Worm (Caenorhabditis elegans) whole organism, L3 larva: ENCODE data around the gene fbxa-84.

Experiments
- R02D3.7 ChIP-seq: fragments of 150-350 bp; optimal IDR thresholded peaks from 2 replicates; lab custom pipeline; 2014; ENCODE audit warnings: missing biosample characterization, missing genetic modification characterization
- aly-2 ChIP-seq: fragments of 150-350 bp; optimal IDR thresholded peaks from 2 replicates; lab custom pipeline; 2014; ENCODE audit warnings: missing biosample characterization, missing genetic modification characterization
- ama-1 ChIP-seq: fragments of 150-350 bp; optimal IDR thresholded peaks from 2 replicates; lab custom pipeline; 2018
- ceh-16 ChIP-seq: sonication (generic microtip); optimal IDR thresholded peaks from 2 replicates; lab custom pipeline; 2017; ENCODE audit warnings: missing biosample characterization, missing genetic modification characterization
- ceh-28 ChIP-seq: fragments of 150-350 bp; optimal IDR thresholded peaks from 2 replicates; lab custom pipeline; 2014; ENCODE audit warnings: missing biosample characterization, missing genetic modification reagents, missing genetic modification characterization
- ceh-82 ChIP-seq: fragments of 150-350 bp; optimal IDR thresholded peaks from 2 replicates; lab custom pipeline; 2014; ENCODE audit warnings: missing biosample characterization, missing genetic modification characterization
- daf-12 ChIP-seq: fragments of 150-350 bp; optimal IDR thresholded peaks from 2 replicates; lab custom pipeline; 2014; ENCODE audit warnings: missing biosample characterization, missing genetic modification reagents, missing genetic modification characterization
- egl-27 ChIP-seq: sonication (generic microtip); optimal IDR thresholded peaks from 4 replicates; lab custom pipeline; 2017; ENCODE audit warnings: missing biosample characterization, missing genetic modification reagents, missing genetic modification characterization
- egl-5 ChIP-seq: fragments of 150-350 bp; optimal IDR thresholded peaks from 2 replicates; lab custom pipeline; 2017; ENCODE audit warnings: missing biosample characterization, missing genetic modification reagents, missing genetic modification characterization, inconsistent platforms
- elt-1 ChIP-seq: fragments of 150-350 bp; optimal IDR thresholded peaks from 2 replicates; lab custom pipeline; 2014; ENCODE audit warnings: missing biosample characterization, missing genetic modification characterization
- elt-2 ChIP-seq: sonication (generic microtip); optimal IDR thresholded peaks from 2 replicates; lab custom pipeline; 2016; ENCODE audit warnings: missing genetic modification reagents, mild to moderate bottlenecking, missing genetic modification characterization, missing compliant biosample characterization
- elt-3 ChIP-seq, 3 experiments: fragments of 150-350 bp in 1 of 3; sonication (generic microtip) in 2 of 3; optimal IDR thresholded peaks; 2 replicates in 2 of 3; 4 replicates in 1 of 3; lab custom pipeline; 2014 to 2017; ENCODE audit warnings: missing biosample characterization in 3 of 3, missing genetic modification characterization in 3 of 3
- fkh-10 ChIP-seq: sonication (generic microtip); optimal IDR thresholded peaks from 2 replicates; lab custom pipeline; 2017; ENCODE audit warnings: missing biosample characterization, missing genetic modification reagents, missing genetic modification characterization
- fos-1 ChIP-seq: fragments of 150-350 bp; optimal IDR thresholded peaks from 2 replicates; lab custom pipeline; 2014; ENCODE audit warnings: missing biosample characterization, missing genetic modification characterization
- hmg-11 ChIP-seq: sonication (generic microtip); optimal IDR thresholded peaks from 2 replicates; lab custom pipeline; 2016; ENCODE audit warnings: missing genetic modification characterization, missing compliant biosample characterization
- jun-1 ChIP-seq: fragments of 150-350 bp; optimal IDR thresholded peaks from 2 replicates; lab custom pipeline; 2014; ENCODE audit warnings: missing biosample characterization, missing genetic modification reagents, missing genetic modification characterization
- lin-15B ChIP-seq: fragments of 150-350 bp; optimal IDR thresholded peaks from 2 replicates; lab custom pipeline; 2014; ENCODE audit warnings: missing biosample characterization, missing genetic modification characterization
- lin-39 ChIP-seq: fragments of 150-350 bp; optimal IDR thresholded peaks from 2 replicates; lab custom pipeline; 2018; ENCODE audit warnings: missing biosample characterization, missing genetic modification reagents, missing genetic modification characterization
- lsy-12 ChIP-seq: sonication (generic microtip); optimal IDR thresholded peaks from 2 replicates; lab custom pipeline; 2016; ENCODE audit warnings: mild to moderate bottlenecking, missing genetic modification characterization, missing compliant biosample characterization
- mml-1 ChIP-seq: fragments of 150-350 bp; sonication (generic microtip); optimal IDR thresholded peaks from 3 replicates; lab custom pipeline; 2014; ENCODE audit warnings: missing biosample characterization, missing genetic modification characterization
- nfya-1 ChIP-seq: sonication (generic microtip); optimal IDR thresholded peaks from 2 replicates; lab custom pipeline; 2017; ENCODE audit warnings: missing genetic modification characterization, mild to moderate bottlenecking, missing compliant biosample characterization, antibody characterized with exemption, moderate library complexity; ENCODE audit not compliant: insufficient read depth
- nhr-11 ChIP-seq: fragments of 150-350 bp; optimal IDR thresholded peaks from 2 replicates; lab custom pipeline; 2014; ENCODE audit warnings: missing biosample characterization, missing genetic modification characterization
- nhr-12 ChIP-seq: fragments of 150-350 bp; optimal IDR thresholded peaks from 2 replicates; lab custom pipeline; 2014; ENCODE audit warnings: missing biosample characterization, missing genetic modification characterization
- nhr-23 ChIP-seq: fragments of 150-350 bp; optimal IDR thresholded peaks from 2 replicates; lab custom pipeline; 2014; ENCODE audit warnings: missing biosample characterization, missing genetic modification reagents, missing genetic modification characterization
- nhr-237 ChIP-seq: fragments of 150-350 bp; optimal IDR thresholded peaks from 2 replicates; lab custom pipeline; 2014; ENCODE audit warnings: missing biosample characterization, missing genetic modification characterization
- nhr-25 ChIP-seq: sonication (generic microtip); optimal IDR thresholded peaks from 2 replicates; lab custom pipeline; 2017; ENCODE audit warnings: missing biosample characterization, missing genetic modification characterization
- nhr-43 ChIP-seq: sonication (generic microtip); optimal IDR thresholded peaks from 2 replicates; lab custom pipeline; 2016; ENCODE audit warnings: mild to moderate bottlenecking, missing genetic modification characterization, missing compliant biosample characterization; ENCODE audit not compliant: poor library complexity, severe bottlenecking
- nhr-76 ChIP-seq: fragments of 150-350 bp; sonication (generic microtip); optimal IDR thresholded peaks from 5 replicates; lab custom pipeline; 2014; ENCODE audit warnings: missing biosample characterization, missing genetic modification characterization
- nhr-77 ChIP-seq: fragments of 150-350 bp; optimal IDR thresholded peaks from 2 replicates; lab custom pipeline; 2014; ENCODE audit warnings: missing biosample characterization, missing genetic modification characterization
- pha-4 ChIP-seq: fragments of 150-350 bp; optimal IDR thresholded peaks from 2 replicates; lab custom pipeline; 2014; ENCODE audit warnings: missing biosample characterization, missing genetic modification reagents, missing genetic modification characterization
- pqm-1 ChIP-seq: fragments of 150-350 bp; optimal IDR thresholded peaks from 2 replicates; lab custom pipeline; 2017; ENCODE audit warnings: missing biosample characterization, missing genetic modification characterization, inconsistent platforms
- skn-1 ChIP-seq: fragments of 150-350 bp; optimal IDR thresholded peaks from 2 replicates; lab custom pipeline; 2014; ENCODE audit warnings: missing biosample characterization, missing genetic modification characterization
- snpc-4 ChIP-seq: fragments of 150-350 bp; optimal IDR thresholded peaks from 2 replicates; lab custom pipeline; 2014; ENCODE audit warnings: missing biosample characterization, missing genetic modification characterization
- tbx-2 ChIP-seq: sonication (generic microtip); optimal IDR thresholded peaks from 2 replicates; lab custom pipeline; 2016; ENCODE audit warnings: mild to moderate bottlenecking, missing genetic modification characterization, missing compliant biosample characterization
- unc-39 ChIP-seq: sonication (generic microtip); optimal IDR thresholded peaks from 4 replicates; lab custom pipeline; 2017; ENCODE audit warnings: missing biosample characterization, missing genetic modification characterization
- unc-62 ChIP-seq: fragments of 150-350 bp; sonication (generic microtip); optimal IDR thresholded peaks from 4 replicates; lab custom pipeline; 2014; ENCODE audit warnings: missing biosample characterization, missing genetic modification reagents, missing genetic modification characterization
- zag-1 ChIP-seq: fragments of 150-350 bp; optimal IDR thresholded peaks from 2 replicates; lab custom pipeline; 2014; ENCODE audit warnings: missing biosample characterization, missing genetic modification characterization
- ztf-4 ChIP-seq: fragments of 150-350 bp; optimal IDR thresholded peaks from 2 replicates; lab custom pipeline; 2014; ENCODE audit warnings: missing biosample characterization, missing genetic modification characterization

Gene fbxa-84

DNA sequence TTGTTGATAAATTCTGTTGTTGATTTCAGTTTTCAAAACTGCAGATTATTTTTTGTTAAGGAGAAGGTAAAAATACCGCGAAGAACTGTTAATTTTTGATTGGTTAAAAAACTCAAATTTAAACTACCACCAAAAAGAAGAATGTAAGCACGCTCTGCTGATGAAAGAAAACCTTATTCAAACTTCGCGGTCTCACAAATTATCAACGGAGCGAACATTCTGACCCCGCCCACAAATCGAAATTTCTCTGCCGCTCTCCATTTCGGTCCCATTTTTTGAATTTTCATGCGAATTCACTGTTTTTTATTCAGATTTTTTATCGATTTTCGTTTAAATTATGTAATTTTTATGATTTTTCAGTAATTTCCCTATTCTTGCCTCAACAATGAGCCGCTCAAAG is 7.3 kb downstream of the fbxa-84 start, which contains the start of gene cyn-3:
cyn-3 (plus strand) TSS at position 361 of the 400 bp plus-strand sequence.
- no peak for TF ChIP-seq unc-39
- no peak for TF ChIP-seq nhr-11 (tag; lab: Kevin White, UChicago)
- peak; percentile 80 for TF ChIP-seq nhr-43 (tag; lab: Kevin White, UChicago)
- peak; percentile 58 for TF ChIP-seq elt-1 (tag; lab: Kevin White, UChicago)
- peak; percentile 23 for TF ChIP-seq tbx-2 (tag; lab: Kevin White, UChicago)
- peak; percentile 86 for TF ChIP-seq nhr-25 (tag; lab: Kevin White, UChicago)
- TF ChIP-seq nhr-237 (tag; lab: Kevin White, UChicago): no peak
- TF ChIP-seq nhr-23 (tag; lab: Kevin White, UChicago): peak; percentile 97
- no peak for TF ChIP-seq nhr-77 (tag; lab: Kevin White, UChicago)
- peak; percentile 35 for TF ChIP-seq fkh-10 (GFP tag; lab: Kevin White, UChicago)
- peak; percentile 70 for TF ChIP-seq egl-5
- peak; percentile 38 for TF ChIP-seq egl-27 (tag; lab: Kevin White, UChicago)
- peak; percentile 63 for TF ChIP-seq lsy-12 (tag; lab: Kevin White, UChicago)
- TF ChIP-seq pqm-1: peak; percentile 58
- TF ChIP-seq skn-1 (tag; lab: Kevin White, UChicago): peak; percentile 91
- TF ChIP-seq hmg-11 (tag; lab: Kevin White, UChicago): peak; percentile 65
- peak; percentile 71 for TF ChIP-seq lin-39 (tag; lab: Kevin White, UChicago)
- TF ChIP-seq lin-15B (tag; lab: Kevin White, UChicago): peak; percentile 98
- peak; percentile 79 for TF ChIP-seq ceh-28 (tag; lab: Kevin White, UChicago)
- no peak for TF ChIP-seq ceh-16 (tag; lab: Kevin White, UChicago)
- peak; percentile 77 for TF ChIP-seq R02D3.7 (tag; lab: Kevin White, UChicago)
- no peak for TF ChIP-seq elt-3 (tag; optimal IDR thresholded peaks at IDR 0.05; lab: Kevin White, UChicago)
- peak; percentile 93 for TF ChIP-seq nfya-1 (tag; lab: Kevin White, UChicago)
- TF ChIP-seq pha-4 (tag; lab: Kevin White, UChicago): peak; percentile 98
- peak; percentile 69 for TF ChIP-seq ama-1
- TF ChIP-seq jun-1: peak; percentile 73
- TF ChIP-seq nhr-76 (tag; lab: Kevin White, UChicago): no peak
- peak; percentile 86 for TF ChIP-seq snpc-4 (tag; lab: Kevin White, UChicago)
- TF ChIP-seq unc-62 (GFP tag; lab: Kevin White, UChicago): no peak
- peak; percentile 55 for TF ChIP-seq elt-2 (tag; lab: Kevin White, UChicago)

- TF ChIP-seq nhr-43 (tag; lab: Kevin White, UChicago): peak; percentile 75
- peak; percentile 69 for TF ChIP-seq elt-2 (tag; lab: Kevin White, UChicago)
- no peak for TF ChIP-seq snpc-4 (tag; lab: Kevin White, UChicago)
- TF ChIP-seq fos-1 (tag; lab: Kevin White, UChicago): peak; percentile 61
- peak; percentile 74 for TF ChIP-seq pha-4 (tag; lab: Kevin White, UChicago)
- peak; percentile 71 for TF ChIP-seq nfya-1 (tag; lab: Kevin White, UChicago)
- peak; percentile 45 for TF ChIP-seq aly-2 (tag; lab: Kevin White, UChicago)
- peak; percentile 76 for TF ChIP-seq hmg-11 (tag; lab: Kevin White, UChicago)
- peak; percentile 45 for TF ChIP-seq nhr-23 (tag; lab: Kevin White, UChicago)
- TF ChIP-seq jun-1: peak; percentile 40
- no peak for TF ChIP-seq R02D3.7 (tag; lab: Kevin White, UChicago)
- TF ChIP-seq nhr-77 (tag; lab: Kevin White, UChicago): peak; percentile 34
- peak; percentile 76 for TF ChIP-seq lin-39 (tag; lab: Kevin White, UChicago)
- TF ChIP-seq mml-1 (tag; lab: Kevin White, UChicago): no peak
- TF ChIP-seq tbx-2 (tag; lab: Kevin White, UChicago): peak; percentile 82
- no peak for TF ChIP-seq nhr-76 (tag; lab: Kevin White, UChicago)
- TF ChIP-seq pqm-1: peak; percentile 42
- peak; percentile 94 for TF ChIP-seq ama-1
- no peak for TF ChIP-seq unc-62 (GFP tag; lab: Kevin White, UChicago)
- TF ChIP-seq ceh-82 (tag; lab: Kevin White, UChicago): peak; percentile 10
- TF ChIP-seq lsy-12 (tag; lab: Kevin White, UChicago): peak; percentile 87
- TF ChIP-seq nhr-25 (tag; lab: Kevin White, UChicago): peak; percentile 84
- peak; percentile 54 for TF ChIP-seq lin-15B (tag; lab: Kevin White, UChicago)
- peak; percentile 72 for TF ChIP-seq ztf-4 (tag; lab: Kevin White, UChicago)
- peak; percentile 81 for TF ChIP-seq skn-1 (tag; lab: Kevin White, UChicago)
Observed at ce11 chrV:15190903-15191302, 8.7 kb downstream of the fbxa-84 start, which contains the start of gene Y75B12B.11. Gene Y75B12B.11 (plus strand): TSS chrV:15191296.

- no peak for TF ChIP-seq lin-39 (tag; lab: Kevin White, UChicago)
- no peak for TF ChIP-seq snpc-4 (tag; lab: Kevin White, UChicago)
- TF ChIP-seq pha-4 (tag; lab: Kevin White, UChicago): no peak
- no peak for TF ChIP-seq unc-39
- TF ChIP-seq lin-15B (tag; lab: Kevin White, UChicago): no peak
- no peak for TF ChIP-seq zag-1 (tag; lab: Kevin White, UChicago)
- no peak for TF ChIP-seq ama-1
- TF ChIP-seq nhr-12 (tag; lab: Kevin White, UChicago): no peak
- no peak for TF ChIP-seq mml-1 (tag; lab: Kevin White, UChicago)
- no peak for TF ChIP-seq daf-12 (tag; lab: Kevin White, UChicago)
- no peak for TF ChIP-seq egl-5
- TF ChIP-seq nfya-1 (tag; lab: Kevin White, UChicago): no peak
- no peak for TF ChIP-seq elt-3 (tag; optimal IDR thresholded peaks at IDR 0.05; lab: Kevin White, UChicago)
Observed at ce11 chrV:15191971-15192370, 9.7 kb downstream of the fbxa-84 start.
